Worm (Caenorhabditis elegans) whole organism, L3 larva: ENCODE data around the gene mak-2.
A peak's percentile ranks its signal among the peaks of the same experiment; 100 is the strongest.

ENCODE experiments used
- ceh-9 ChIP-seq: sonication (generic microtip); optimal IDR thresholded peaks from 2 replicates; lab custom pipeline; 2018; ENCODE audit warnings: missing biosample characterization, missing genetic modification characterization
- fkh-10 ChIP-seq: sonication (generic microtip); optimal IDR thresholded peaks from 2 replicates; lab custom pipeline; 2017; ENCODE audit warnings: missing biosample characterization, missing genetic modification reagents, missing genetic modification characterization
- lin-39 ChIP-seq: fragments of 150-350 bp; optimal IDR thresholded peaks from 2 replicates; lab custom pipeline; 2018; ENCODE audit warnings: missing biosample characterization, missing genetic modification reagents, missing genetic modification characterization

The mak-2 gene

ce11 chrIV:935725-936124 lies 50.6 kb downstream of the mak-2 start, which contains the start of gene F58H7.1:
TSS of gene F58H7.1 (minus strand) at chrIV:935825.
- TF ChIP-seq fkh-10 (no peak), lin-39 (tag; lab: Kevin White, UChicago) (peak; percentile 36), ceh-9 (tag; lab: Kevin White, UChicago) (no peak)
- TF ChIP-seq, all 47 proteins: peak for 1
